Fruit fly (Drosophila melanogaster) whole organism, pupa: ENCODE data around the gene CG14963.

Experiments
- CG12605 ChIP-seq: fragments of 200-800 bp; sonication (Bioruptor generic); IDR thresholded peaks from 2 replicates; pipeline ENCODE4 v1.3.6; 2022; ENCODE audit warnings: missing biosample characterization, missing genetic modification characterization
- CG8301 ChIP-seq: fragments of 200-800 bp; sonication (Bioruptor generic); optimal IDR thresholded peaks from 2 replicates; lab custom pipeline; 2018; ENCODE audit warnings: missing biosample characterization, mild to moderate bottlenecking, missing genetic modification characterization
- fd96Ca ChIP-seq: fragments of 200-800 bp; sonication (Bioruptor generic); IDR thresholded peaks from 3 replicates; pipeline ENCODE4 v1.3.6; 2022; ENCODE audit warnings: missing biosample characterization, missing genetic modification characterization

- TF ChIP-seq CG8301 (tag; lab: Kevin White, UChicago) (no peak), CG12605 (GFP tag; lab: Robert Waterston, UW) (no peak), fd96Ca (GFP tag; lab: Robert Waterston, UW) (no peak)
These were observed 36.5 kb upstream of the CG14963 start, which contains the start of the genes CG32269 and CG32270 for dm6 chr3L:3208895-3209294.
